Worm (Caenorhabditis elegans) whole organism, late embryonic: ENCODE measurements around the gene Y43F8B.14.

ENCODE experiments used
- ama-1 ChIP-seq: fragments of 150-350 bp; optimal IDR thresholded peaks from 2 replicates; lab custom pipeline; 2014
- ceh-6 ChIP-seq: fragments of 200-800 bp; sonication (Bioruptor generic); optimal IDR thresholded peaks from 2 replicates; lab custom pipeline; 2018; ENCODE audit warnings: mild to moderate bottlenecking, missing genetic modification characterization, missing compliant biosample characterization
- che-1 ChIP-seq: sonication (generic microtip); optimal IDR thresholded peaks from 2 replicates; lab custom pipeline; 2016; ENCODE audit warnings: mild to moderate bottlenecking, missing genetic modification characterization, missing compliant biosample characterization
- dve-1 ChIP-seq: sonication (generic microtip); optimal IDR thresholded peaks from 2 replicates; lab custom pipeline; 2017; ENCODE audit warnings: antibody characterized with exemption, mild to moderate bottlenecking, missing genetic modification characterization, missing compliant biosample characterization
- elt-2 ChIP-seq: sonication (generic microtip); optimal IDR thresholded peaks from 2 replicates; lab custom pipeline; 2016; ENCODE audit warnings: missing genetic modification reagents, missing genetic modification characterization, missing compliant biosample characterization
- fkh-10 ChIP-seq: fragments of 150-350 bp; optimal IDR thresholded peaks from 2 replicates; lab custom pipeline; 2014; ENCODE audit warnings: missing biosample characterization, missing genetic modification reagents, missing genetic modification characterization
- pax-1 ChIP-seq: fragments of 150-350 bp; optimal IDR thresholded peaks from 2 replicates; lab custom pipeline; 2014; ENCODE audit warnings: missing biosample characterization, missing genetic modification characterization
- pqm-1 ChIP-seq: sonication (generic microtip); optimal IDR thresholded peaks from 2 replicates; lab custom pipeline; 2016; ENCODE audit warnings: missing genetic modification characterization, missing compliant biosample characterization

- TF ChIP-seq dve-1: no peak
- TF ChIP-seq che-1 (tag; lab: Kevin White, UChicago): no peak
- no peak for TF ChIP-seq pax-1 (tag; lab: Kevin White, UChicago)
- no peak for TF ChIP-seq ceh-6 (GFP tag; lab: Kevin White, UChicago)
- no peak for TF ChIP-seq ama-1
- TF ChIP-seq elt-2 (tag; lab: Kevin White, UChicago): no peak
- no peak for TF ChIP-seq pqm-1 (tag; lab: Kevin White, UChicago)
- TF ChIP-seq fkh-10 (GFP tag; lab: Kevin White, UChicago): no peak
Observed at ce11 chrV:19432030-19432429, 23.7 kb downstream of the Y43F8B.14 start.
